Worm (Caenorhabditis elegans) whole organism, L4 larva: ENCODE results near the gene F28C6.9.

ENCODE experiments used
- nhr-42 ChIP-seq: fragments of 200-800 bp; sonication (Bioruptor generic); IDR thresholded peaks from 2 replicates; pipeline ENCODE4 v1.3.6; 2022; ENCODE audit warnings: missing genetic modification characterization, missing compliant biosample characterization
- nhr-77 ChIP-seq: fragments of 150-350 bp; optimal IDR thresholded peaks from 2 replicates; lab custom pipeline; 2014; ENCODE audit warnings: missing biosample characterization, missing genetic modification characterization
- pqm-1 ChIP-seq: sonication (generic microtip); optimal IDR thresholded peaks from 2 replicates; lab custom pipeline; 2017; ENCODE audit warnings: missing biosample characterization, missing genetic modification characterization
- set-16 ChIP-seq: fragments of 200-800 bp; sonication (Bioruptor generic); IDR thresholded peaks from 2 replicates; pipeline ENCODE4 v1.3.6; 2022; ENCODE audit warnings: missing genetic modification reagents, missing genetic modification characterization, missing compliant biosample characterization
- unc-39 ChIP-seq: sonication (generic microtip); optimal IDR thresholded peaks from 2 replicates; lab custom pipeline; 2017; ENCODE audit warnings: missing biosample characterization, missing genetic modification characterization
- unc-62 ChIP-seq, 3 experiments: fragments of 150-350 bp in 1 of 3; sonication (generic microtip); optimal IDR thresholded peaks in 2 of 3; peaks in 1 of 3; 1 replicate in 1 of 3; 2 replicates in 2 of 3; lab custom pipeline; 2014 to 2017; ENCODE audit warnings: missing biosample characterization in 3 of 3, missing genetic modification characterization in 3 of 3, missing genetic modification reagents in 3 of 3, missing genotype in 1 of 3

DNA sequence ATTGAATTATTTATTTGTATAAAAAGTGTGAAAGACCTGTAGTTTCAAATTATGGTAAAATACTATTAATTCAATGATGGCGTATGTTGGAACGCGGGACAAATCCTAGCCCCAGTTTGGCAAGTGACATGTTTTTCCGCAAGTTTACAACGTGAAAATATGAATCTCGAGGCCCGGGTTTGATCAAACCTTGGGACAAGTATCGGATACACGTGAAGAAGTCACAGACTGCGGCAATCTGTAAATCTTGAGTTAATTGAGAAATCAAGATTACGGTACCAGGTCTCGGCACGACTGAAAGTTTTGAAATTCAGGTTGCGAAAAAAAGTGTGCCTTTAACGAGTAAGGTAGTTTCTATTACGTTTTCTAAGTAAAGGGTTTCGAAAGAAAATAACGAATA is 26.9 kb downstream of the F28C6.9 start:
- TF ChIP-seq nhr-77 (tag; lab: Kevin White, UChicago) (no peak), unc-39 (tag; lab: Kevin White, UChicago) (no peak), pqm-1 (no peak), nhr-42 (GFP tag; lab: Robert Waterston, UW) (no peak), unc-62 (GFP tag; optimal IDR thresholded peaks at IDR 0.05 in 1 of 2; lab: Kevin White, UChicago) (no peak), unc-62 (tag; optimal IDR thresholded peaks at IDR 0.05; lab: Kevin White, UChicago) (no peak), set-16 (GFP tag; lab: Robert Waterston, UW) (no peak)
